Fruit fly (Drosophila melanogaster) whole organism, prepupa: Measurements from ENCODE around the gene CG13008.

Source experiments
- Blimp-1 ChIP-seq: fragments of 200-800 bp; sonication (Bioruptor generic); optimal IDR thresholded peaks from 3 replicates; lab custom pipeline; 2017; ENCODE audit warnings: missing biosample characterization, missing genetic modification characterization, mild to moderate bottlenecking, moderate library complexity, missing genetic modification reagents
- CG10631 ChIP-seq: fragments of 200-800 bp; sonication (Bioruptor generic); optimal IDR thresholded peaks from 2 replicates; lab custom pipeline; 2016; ENCODE audit warnings: missing biosample characterization, missing genetic modification characterization
- CG10669 ChIP-seq: fragments of 200-800 bp; sonication (Bioruptor generic); optimal IDR thresholded peaks from 3 replicates; lab custom pipeline; 2018; ENCODE audit warnings: missing biosample characterization, mild to moderate bottlenecking, missing genetic modification characterization, moderate library complexity
- CG11762 ChIP-seq: fragments of 200-800 bp; sonication (Bioruptor generic); optimal IDR thresholded peaks from 3 replicates; lab custom pipeline; 2016; ENCODE audit warnings: missing biosample characterization, missing genetic modification characterization; ENCODE audit not compliant: insufficient read depth
- CG11902 ChIP-seq: fragments of 200-800 bp; sonication (Bioruptor generic); optimal IDR thresholded peaks from 3 replicates; lab custom pipeline; 2016; ENCODE audit warnings: missing biosample characterization, missing genetic modification characterization
- CG15336 ChIP-seq: fragments of 200-800 bp; sonication (Bioruptor generic); IDR thresholded peaks from 2 replicates; pipeline ENCODE4 v1.3.6; 2022; ENCODE audit warnings: missing biosample characterization, missing genetic modification characterization
- CG1621 ChIP-seq: fragments of 200-800 bp; sonication (Bioruptor generic); optimal IDR thresholded peaks from 3 replicates; lab custom pipeline; 2018; ENCODE audit warnings: missing biosample characterization, mild to moderate bottlenecking, missing genetic modification characterization
- CG16779 ChIP-seq: fragments of 200-800 bp; sonication (Bioruptor generic); optimal IDR thresholded peaks from 3 replicates; lab custom pipeline; 2017; ENCODE audit warnings: missing biosample characterization, mild to moderate bottlenecking, missing genetic modification characterization
- CG3032 ChIP-seq: fragments of 200-800 bp; optimal IDR thresholded peaks from 2 replicates; lab custom pipeline; 2019; ENCODE audit warnings: missing biosample characterization, mild to moderate bottlenecking, missing genetic modification characterization, moderate library complexity
- CG31627 ChIP-seq: fragments of 200-800 bp; sonication (Bioruptor generic); optimal IDR thresholded peaks from 3 replicates; lab custom pipeline; 2016; ENCODE audit warnings: missing biosample characterization, missing genetic modification characterization
- CG32006 ChIP-seq: fragments of 200-800 bp; sonication (Bioruptor generic); optimal IDR thresholded peaks from 3 replicates; lab custom pipeline; 2017; ENCODE audit warnings: missing biosample characterization, mild to moderate bottlenecking, missing genetic modification characterization
- CG34406 ChIP-seq: fragments of 200-800 bp; sonication (Bioruptor generic); optimal IDR thresholded peaks from 3 replicates; lab custom pipeline; 2016; ENCODE audit warnings: missing biosample characterization, missing genetic modification characterization
- CG3919 ChIP-seq: fragments of 200-800 bp; sonication (Bioruptor generic); optimal IDR thresholded peaks from 3 replicates; lab custom pipeline; 2016; ENCODE audit warnings: missing biosample characterization, missing genetic modification characterization
- CG6163 ChIP-seq: fragments of 200-800 bp; sonication (Bioruptor generic); IDR thresholded peaks from 3 replicates; pipeline ENCODE4 v1.3.6; 2022; ENCODE audit warnings: missing biosample characterization, missing genetic modification characterization
- CG6276 ChIP-seq: fragments of 200-800 bp; sonication (Bioruptor generic); optimal IDR thresholded peaks from 2 replicates; lab custom pipeline; 2017; ENCODE audit warnings: missing biosample characterization, mild to moderate bottlenecking, missing genetic modification characterization
- CG6792 ChIP-seq: fragments of 200-800 bp; sonication (Bioruptor generic); optimal IDR thresholded peaks from 3 replicates; lab custom pipeline; 2016; ENCODE audit warnings: missing biosample characterization, missing genetic modification characterization
- CG6808 ChIP-seq: fragments of 200-800 bp; sonication (Bioruptor generic); optimal IDR thresholded peaks from 3 replicates; lab custom pipeline; 2017; ENCODE audit warnings: missing biosample characterization, missing genetic modification characterization, mild to moderate bottlenecking, moderate library complexity, missing genetic modification reagents
- CG6854 ChIP-seq: fragments of 200-800 bp; sonication (Bioruptor generic); optimal IDR thresholded peaks from 2 replicates; lab custom pipeline; 2017; ENCODE audit warnings: missing biosample characterization, mild to moderate bottlenecking, missing genetic modification characterization
- CG7368 ChIP-seq: fragments of 200-800 bp; sonication (Bioruptor generic); optimal IDR thresholded peaks from 3 replicates; lab custom pipeline; 2016; ENCODE audit warnings: missing biosample characterization, missing genetic modification characterization
- CG8319 ChIP-seq: fragments of 200-800 bp; sonication (Bioruptor generic); optimal IDR thresholded peaks from 3 replicates; lab custom pipeline; 2016; ENCODE audit warnings: missing biosample characterization, missing genetic modification characterization
- Eip75B ChIP-seq: fragments of 200-800 bp; sonication (Bioruptor generic); optimal IDR thresholded peaks from 3 replicates; lab custom pipeline; 2016; ENCODE audit warnings: missing biosample characterization, missing genetic modification characterization
- Eip78C ChIP-seq: fragments of 200-800 bp; sonication (Bioruptor generic); peaks from one replicate; lab custom pipeline; 2016; ENCODE audit warnings: missing biosample characterization, missing genetic modification characterization
- Eip93F ChIP-seq: fragments of 200-800 bp; sonication (Bioruptor generic); optimal IDR thresholded peaks from 2 replicates; lab custom pipeline; 2016; ENCODE audit warnings: missing biosample characterization, mild to moderate bottlenecking, missing genetic modification characterization
- Ets21C ChIP-seq: fragments of 200-800 bp; sonication (Bioruptor generic); optimal IDR thresholded peaks from 3 replicates; lab custom pipeline; 2016; ENCODE audit warnings: missing biosample characterization, missing genetic modification characterization
- Ets96B ChIP-seq: fragments of 200-800 bp; optimal IDR thresholded peaks from 2 replicates; lab custom pipeline; 2019; ENCODE audit warnings: missing biosample characterization, mild to moderate bottlenecking, missing genetic modification characterization, moderate library complexity
- Gug ChIP-seq: fragments of 200-800 bp; sonication (Bioruptor generic); IDR thresholded peaks from 2 replicates; pipeline ENCODE4 v1.3.6; 2022; ENCODE audit warnings: missing biosample characterization, missing genetic modification characterization
- Hr38 ChIP-seq: sonication (Bioruptor generic); optimal IDR thresholded peaks from 2 replicates; lab custom pipeline; 2016; ENCODE audit warnings: missing biosample characterization, missing genetic modification characterization
- Hr39 ChIP-seq: fragments of 200-800 bp; sonication (Bioruptor generic); optimal IDR thresholded peaks from 2 replicates; lab custom pipeline; 2016; ENCODE audit warnings: missing biosample characterization, missing genetic modification characterization
- Hr4 ChIP-seq: fragments of 200-800 bp; sonication (Bioruptor generic); optimal IDR thresholded peaks from 3 replicates; lab custom pipeline; 2016; ENCODE audit warnings: missing biosample characterization, missing genetic modification characterization
- Lpt ChIP-seq: fragments of 200-800 bp; sonication (Bioruptor generic); optimal IDR thresholded peaks from 3 replicates; lab custom pipeline; 2016; ENCODE audit warnings: missing biosample characterization, missing genetic modification characterization
- Met ChIP-seq: fragments of 200-800 bp; sonication (Bioruptor generic); optimal IDR thresholded peaks from 3 replicates; lab custom pipeline; 2016; ENCODE audit warnings: missing biosample characterization, missing genetic modification characterization
- OdsH ChIP-seq: fragments of 200-800 bp; sonication (Bioruptor generic); optimal IDR thresholded peaks from 3 replicates; lab custom pipeline; 2016; ENCODE audit warnings: missing biosample characterization, missing genetic modification characterization
- Smox ChIP-seq: fragments of 200-800 bp; sonication (Bioruptor generic); optimal IDR thresholded peaks from 3 replicates; lab custom pipeline; 2016; ENCODE audit warnings: missing biosample characterization, missing genetic modification characterization
- Sox102F ChIP-seq: fragments of 200-800 bp; sonication (Bioruptor generic); optimal IDR thresholded peaks from 2 replicates; lab custom pipeline; 2016; ENCODE audit warnings: missing biosample characterization, mild to moderate bottlenecking, missing genetic modification characterization
- Sox15 ChIP-seq: fragments of 200-800 bp; sonication (Bioruptor generic); optimal IDR thresholded peaks from 3 replicates; lab custom pipeline; 2016; ENCODE audit warnings: missing biosample characterization, missing genetic modification characterization
- achi ChIP-seq: fragments of 200-800 bp; sonication (Bioruptor generic); optimal IDR thresholded peaks from 3 replicates; lab custom pipeline; 2016; ENCODE audit warnings: missing biosample characterization, missing genetic modification characterization
- cyc ChIP-seq: fragments of 200-800 bp; sonication (Bioruptor generic); optimal IDR thresholded peaks from 3 replicates; lab custom pipeline; 2016; ENCODE audit warnings: missing biosample characterization, missing genetic modification characterization
- dac ChIP-seq: fragments of 200-800 bp; sonication (Bioruptor generic); optimal IDR thresholded peaks from 2 replicates; lab custom pipeline; 2017; ENCODE audit warnings: missing biosample characterization, mild to moderate bottlenecking, missing genetic modification characterization
- dsx ChIP-seq: fragments of 200-800 bp; optimal IDR thresholded peaks from 3 replicates; lab custom pipeline; 2019; ENCODE audit warnings: missing biosample characterization, mild to moderate bottlenecking, missing genetic modification characterization, moderate library complexity; ENCODE audit not compliant: poor library complexity, severe bottlenecking
- esn ChIP-seq: fragments of 200-800 bp; sonication (Bioruptor generic); optimal IDR thresholded peaks from 2 replicates; lab custom pipeline; 2016; ENCODE audit warnings: missing biosample characterization, mild to moderate bottlenecking, missing genetic modification characterization, moderate library complexity
- fd59A ChIP-seq: fragments of 200-800 bp; sonication (Bioruptor generic); optimal IDR thresholded peaks from 2 replicates; lab custom pipeline; 2017; ENCODE audit warnings: missing biosample characterization, mild to moderate bottlenecking, missing genetic modification characterization, missing genetic modification reagents
- net ChIP-seq: fragments of 200-800 bp; sonication (Bioruptor generic); optimal IDR thresholded peaks from 3 replicates; lab custom pipeline; 2016; ENCODE audit warnings: missing biosample characterization, missing genetic modification characterization
- pdm3 ChIP-seq: fragments of 200-800 bp; sonication (Bioruptor generic); optimal IDR thresholded peaks from 3 replicates; lab custom pipeline; 2016; ENCODE audit warnings: missing biosample characterization, missing genetic modification characterization
- salr ChIP-seq, 2 experiments: fragments of 200-800 bp; sonication (Bioruptor generic); optimal IDR thresholded peaks; 3 replicates each; lab custom pipeline; 2016 to 2018; ENCODE audit warnings: missing biosample characterization in 2 of 2, missing genetic modification characterization in 2 of 2, mild to moderate bottlenecking in 1 of 2
- spab ChIP-seq: fragments of 200-800 bp; sonication (Bioruptor generic); optimal IDR thresholded peaks from 2 replicates; lab custom pipeline; 2017; ENCODE audit warnings: missing biosample characterization, mild to moderate bottlenecking, missing genetic modification characterization, missing genetic modification reagents
- svp ChIP-seq: fragments of 200-800 bp; sonication (Bioruptor generic); peaks from one replicate; lab custom pipeline; 2016; ENCODE audit warnings: missing biosample characterization, missing genetic modification characterization
- topi ChIP-seq: fragments of 200-800 bp; sonication (Bioruptor generic); optimal IDR thresholded peaks from 3 replicates; lab custom pipeline; 2016; ENCODE audit warnings: missing biosample characterization, missing genetic modification characterization
- vri ChIP-seq: fragments of 200-800 bp; sonication (Bioruptor generic); optimal IDR thresholded peaks from 3 replicates; lab custom pipeline; 2016; ENCODE audit warnings: missing biosample characterization, mild to moderate bottlenecking, missing genetic modification characterization

CG13008 gene

DNA sequence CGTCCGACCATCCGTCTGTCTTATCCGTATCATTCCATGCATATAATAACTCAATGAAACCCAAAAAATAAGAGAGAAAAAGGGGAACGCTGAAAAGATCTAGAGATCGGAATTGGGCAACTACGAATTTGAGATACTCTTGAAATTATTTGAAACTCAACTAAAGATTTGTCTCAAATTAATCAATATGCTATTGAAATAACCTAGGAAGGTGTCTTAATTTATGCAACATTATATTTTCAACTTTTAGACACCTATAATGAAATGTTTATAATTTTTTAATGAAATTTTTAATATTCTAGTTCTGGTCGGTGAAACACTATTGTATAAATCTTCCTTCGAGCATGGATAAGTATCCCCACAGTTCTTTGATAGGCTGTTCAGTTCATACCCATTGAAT is 49.4 kb downstream of the CG13008 start:
- TF ChIP-seq Hr38 (GFP tag; lab: Kevin White, UChicago) (no peak), cyc (GFP tag; lab: Kevin White, UChicago) (peak; percentile 1), CG6792 (no peak), CG3919 (GFP tag; lab: Kevin White, UChicago) (peak; percentile 2), achi (GFP tag; lab: Kevin White, UChicago) (no peak), CG6854 (GFP tag; lab: Kevin White, UChicago) (no peak), CG11902 (GFP tag; lab: Kevin White, UChicago) (no peak), CG16779 (no peak), CG10631 (GFP tag; lab: Kevin White, UChicago) (peak; percentile 3), OdsH (GFP tag; lab: Kevin White, UChicago) (no peak), CG34406 (no peak), svp (GFP tag; lab: Kevin White, UChicago) (peak; percentile 72), CG1621 (tag; lab: Kevin White, UChicago) (no peak), Eip78C (peak; percentile 63), dac (GFP tag; lab: Kevin White, UChicago) (no peak), Met (GFP tag; lab: Kevin White, UChicago) (peak; percentile 7)

DNA sequence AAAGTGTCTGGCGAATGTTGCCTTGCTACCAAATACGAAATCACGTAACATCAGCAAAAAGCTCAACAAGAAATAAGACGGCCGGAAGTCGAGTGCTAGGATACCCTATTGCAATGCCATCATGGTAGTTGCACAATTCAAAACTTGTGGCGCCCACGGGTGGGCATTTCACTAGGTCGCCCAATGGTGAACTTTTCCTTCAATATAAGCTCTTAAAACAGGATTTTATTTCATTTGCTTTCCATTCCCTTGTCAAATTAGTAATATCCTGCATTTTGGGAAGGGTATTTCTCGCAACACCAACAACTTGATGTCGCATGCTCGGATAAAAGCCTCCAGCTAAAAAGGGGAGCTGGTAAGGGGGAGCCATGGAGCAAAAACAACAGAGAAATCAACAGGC is 50.4 kb downstream of the CG13008 start:
- TF ChIP-seq vri (peak; percentile 84), Eip78C (peak; percentile 74), CG8319 (GFP tag; lab: Kevin White, UChicago) (peak; percentile 42), dac (GFP tag; lab: Kevin White, UChicago) (peak; percentile 20), CG6808 (GFP tag; lab: Kevin White, UChicago) (no peak), CG32006 (peak; percentile 63), CG3919 (GFP tag; lab: Kevin White, UChicago) (peak; percentile 62), salr (GFP tag; optimal IDR thresholded peaks at IDR 0.05; lab: Kevin White, UChicago) (peak in 1 of 2 experiments; percentile 43), CG1621 (tag; lab: Kevin White, UChicago) (peak; percentile 61), Ets96B (tag; lab: Kevin White, UChicago) (peak; percentile 67), Eip75B (GFP tag; lab: Kevin White, UChicago) (peak; percentile 67), Gug (peak; percentile 41; the same call in 1 of the 2 replicates), svp (GFP tag; lab: Kevin White, UChicago) (peak; percentile 89), Lpt (peak; percentile 47), topi (GFP tag; lab: Kevin White, UChicago) (peak; percentile 81), achi (GFP tag; lab: Kevin White, UChicago) (peak; percentile 54), Hr39 (GFP tag; lab: Kevin White, UChicago) (peak; percentile 84), Sox102F (GFP tag; lab: Kevin White, UChicago) (peak; percentile 78), dsx (GFP tag; lab: Kevin White, UChicago) (peak; percentile 23), fd59A (peak; percentile 56), CG10631 (GFP tag; lab: Kevin White, UChicago) (peak; percentile 66), CG10669 (GFP tag; lab: Kevin White, UChicago) (peak; percentile 60), Ets21C (peak; percentile 65), CG3032 (peak; percentile 52), Hr38 (GFP tag; lab: Kevin White, UChicago) (no peak), Hr4 (GFP tag; lab: Kevin White, UChicago) (peak; percentile 68), CG11902 (GFP tag; lab: Kevin White, UChicago) (peak; percentile 62), spab (GFP tag; lab: Kevin White, UChicago) (peak; percentile 36), CG7368 (GFP tag; lab: Kevin White, UChicago) (peak; percentile 52), Sox15 (GFP tag; lab: Kevin White, UChicago) (peak; percentile 58), esn (GFP tag; lab: Kevin White, UChicago) (peak; percentile 81), Smox (GFP tag; lab: Kevin White, UChicago) (peak; percentile 66), CG6163 (GFP tag; lab: Robert Waterston, UW) (peak; percentile 79), CG31627 (peak; percentile 77), CG11762 (peak; percentile 22), CG6792 (peak; percentile 72), Eip93F (no peak), CG6276 (GFP tag; lab: Kevin White, UChicago) (peak; percentile 34), OdsH (GFP tag; lab: Kevin White, UChicago) (peak; percentile 62), pdm3 (GFP tag; lab: Kevin White, UChicago) (peak; percentile 59), net (peak; percentile 40), Blimp-1 (no peak), CG15336 (GFP tag; lab: Robert Waterston, UW) (peak; percentile 79)
